Worm (Caenorhabditis elegans) whole organism, L1 larva: Measurements from ENCODE around the gene ceh-38.
A peak's percentile ranks its signal among the peaks of the same experiment; 100 is the strongest.

Source experiments
- C16A3.4 ChIP-seq: fragments of 150-350 bp; optimal IDR thresholded peaks from 2 replicates; lab custom pipeline; 2014; ENCODE audit warnings: missing biosample characterization, missing genetic modification characterization
- C34B4.2 ChIP-seq: sonication (generic microtip); optimal IDR thresholded peaks from 2 replicates; lab custom pipeline; 2017; ENCODE audit warnings: mild to moderate bottlenecking, missing genetic modification characterization, missing compliant biosample characterization
- F16B12.6 ChIP-seq: fragments of 150-350 bp; optimal IDR thresholded peaks from 2 replicates; lab custom pipeline; 2014; ENCODE audit warnings: missing biosample characterization, missing genetic modification characterization
- Y116A8C.19 ChIP-seq: sonication (generic microtip); optimal IDR thresholded peaks from 2 replicates; lab custom pipeline; 2016; ENCODE audit warnings: missing compliant biosample characterization, missing genetic modification characterization, borderline replicate concordance
- alr-1 ChIP-seq: fragments of 200-800 bp; sonication (Bioruptor generic); optimal IDR thresholded peaks from 2 replicates; lab custom pipeline; 2018; ENCODE audit warnings: borderline replicate concordance, mild to moderate bottlenecking, missing genetic modification characterization, missing compliant biosample characterization
- aly-2 ChIP-seq: fragments of 150-350 bp; optimal IDR thresholded peaks from 2 replicates; lab custom pipeline; 2014; ENCODE audit warnings: missing biosample characterization, missing genetic modification characterization
- blmp-1 ChIP-seq: fragments of 150-350 bp; optimal IDR thresholded peaks from 2 replicates; lab custom pipeline; 2014; ENCODE audit warnings: missing biosample characterization, missing genetic modification characterization
- ceh-8 ChIP-seq: fragments of 200-800 bp; sonication (Bioruptor generic); optimal IDR thresholded peaks from 2 replicates; lab custom pipeline; 2018; ENCODE audit warnings: mild to moderate bottlenecking, missing genetic modification characterization, moderate library complexity, missing compliant biosample characterization
- ceh-88 ChIP-seq: fragments of 200-800 bp; sonication (Bioruptor generic); IDR thresholded peaks from 2 replicates; pipeline ENCODE4 v1.3.6; 2022; ENCODE audit warnings: missing genetic modification characterization, missing compliant biosample characterization
- ces-1 ChIP-seq: fragments of 150-350 bp; optimal IDR thresholded peaks from 2 replicates; lab custom pipeline; 2014; ENCODE audit warnings: missing biosample characterization, missing genetic modification reagents, missing genetic modification characterization
- dsc-1 ChIP-seq: sonication (generic microtip); optimal IDR thresholded peaks from 2 replicates; lab custom pipeline; 2016; ENCODE audit warnings: mild to moderate bottlenecking, missing genetic modification characterization, missing compliant biosample characterization
- efl-3 ChIP-seq: fragments of 200-800 bp; sonication (Bioruptor generic); optimal IDR thresholded peaks from 2 replicates; lab custom pipeline; 2018; ENCODE audit warnings: mild to moderate bottlenecking, missing genetic modification characterization, missing compliant biosample characterization
- egl-27 ChIP-seq, 2 experiments: fragments of 150-350 bp in 1 of 2; sonication (generic microtip); optimal IDR thresholded peaks; 3 replicates each; lab custom pipeline; 2017 to 2018; ENCODE audit warnings: missing biosample characterization in 2 of 2, missing genetic modification characterization in 2 of 2, missing genetic modification reagents in 2 of 2
- elt-3 ChIP-seq, 6 experiments: fragments of 150-350 bp in 1 of 6; sonication (generic microtip); optimal IDR thresholded peaks; 2 replicates each; lab custom pipeline; 2017 to 2018; ENCODE audit warnings: missing biosample characterization in 6 of 6, missing genetic modification characterization in 6 of 6, inconsistent platforms in 1 of 6
- ets-5 ChIP-seq: fragments of 200-800 bp; sonication (Bioruptor generic); IDR thresholded peaks from 2 replicates; pipeline ENCODE4 v1.3.6; 2022; ENCODE audit warnings: missing genetic modification characterization, missing compliant biosample characterization
- fkh-8 ChIP-seq: sonication (generic microtip); optimal IDR thresholded peaks from 2 replicates; lab custom pipeline; 2016; ENCODE audit warnings: mild to moderate bottlenecking, missing genetic modification characterization, missing compliant biosample characterization
- hpl-2 ChIP-seq: fragments of 150-350 bp; optimal IDR thresholded peaks from 2 replicates; lab custom pipeline; 2014; ENCODE audit warnings: missing biosample characterization, missing genetic modification reagents, missing genetic modification characterization
- isw-1 ChIP-seq: fragments of 200-800 bp; sonication (Bioruptor generic); IDR thresholded peaks from 2 replicates; pipeline ENCODE4 v1.3.6; 2022; ENCODE audit warnings: missing genetic modification characterization, missing compliant biosample characterization
- jun-1 ChIP-seq: fragments of 150-350 bp; optimal IDR thresholded peaks from 2 replicates; lab custom pipeline; 2014; ENCODE audit warnings: missing biosample characterization, missing genetic modification reagents, missing genetic modification characterization
- lin-15B ChIP-seq: fragments of 150-350 bp; sonication (generic microtip); optimal IDR thresholded peaks from 3 replicates; lab custom pipeline; 2014; ENCODE audit warnings: missing biosample characterization, missing genetic modification characterization
- lin-39 ChIP-seq: fragments of 150-350 bp; optimal IDR thresholded peaks from 2 replicates; lab custom pipeline; 2014; ENCODE audit warnings: missing biosample characterization, missing genetic modification reagents, missing genetic modification characterization
- lir-3 ChIP-seq: sonication (generic microtip); optimal IDR thresholded peaks from 2 replicates; lab custom pipeline; 2016; ENCODE audit warnings: mild to moderate bottlenecking, missing genetic modification characterization, moderate library complexity, missing compliant biosample characterization; ENCODE audit not compliant: poor library complexity
- lsy-2 ChIP-seq, 2 experiments: fragments of 150-350 bp; optimal IDR thresholded peaks; 2 replicates each; lab custom pipeline; 2014; ENCODE audit warnings: missing biosample characterization in 2 of 2, missing genetic modification characterization in 2 of 2
- mef-2 ChIP-seq: fragments of 150-350 bp; optimal IDR thresholded peaks from 2 replicates; lab custom pipeline; 2014; ENCODE audit warnings: missing biosample characterization, missing genetic modification characterization
- nhr-12 ChIP-seq: sonication (generic microtip); optimal IDR thresholded peaks from 2 replicates; lab custom pipeline; 2017; ENCODE audit warnings: missing biosample characterization, missing genetic modification characterization
- nhr-20 ChIP-seq: sonication (generic microtip); optimal IDR thresholded peaks from 2 replicates; lab custom pipeline; 2016; ENCODE audit warnings: mild to moderate bottlenecking, missing genetic modification characterization, missing compliant biosample characterization
- nhr-28 ChIP-seq: fragments of 150-350 bp; optimal IDR thresholded peaks from 2 replicates; lab custom pipeline; 2014; ENCODE audit warnings: missing biosample characterization, missing genetic modification characterization
- nhr-85 ChIP-seq: sonication (generic microtip); peaks from one replicate; lab custom pipeline; 2016; ENCODE audit warnings: missing genetic modification characterization, inconsistent platforms, missing compliant biosample characterization
- nhr-90 ChIP-seq: sonication (generic microtip); optimal IDR thresholded peaks from 2 replicates; lab custom pipeline; 2016; ENCODE audit warnings: mild to moderate bottlenecking, missing genetic modification characterization, missing compliant biosample characterization; ENCODE audit not compliant: poor library complexity
- pag-3 ChIP-seq: sonication (generic microtip); optimal IDR thresholded peaks from 2 replicates; lab custom pipeline; 2017; ENCODE audit warnings: missing genetic modification characterization, mild to moderate bottlenecking, missing compliant biosample characterization, antibody characterized with exemption, borderline replicate concordance; ENCODE audit not compliant: insufficient read depth
- pax-3 ChIP-seq: fragments of 200-800 bp; sonication (Bioruptor generic); optimal IDR thresholded peaks from 2 replicates; lab custom pipeline; 2018; ENCODE audit warnings: mild to moderate bottlenecking, missing genetic modification characterization, moderate library complexity, missing compliant biosample characterization
- pqm-1 ChIP-seq: sonication (generic microtip); optimal IDR thresholded peaks from 3 replicates; lab custom pipeline; 2017; ENCODE audit warnings: missing biosample characterization, missing genetic modification characterization
- skn-1 ChIP-seq: fragments of 150-350 bp; optimal IDR thresholded peaks from 2 replicates; lab custom pipeline; 2014; ENCODE audit warnings: missing biosample characterization, missing genetic modification characterization
- sup-37 ChIP-seq: fragments of 200-800 bp; sonication (Bioruptor generic); optimal IDR thresholded peaks from 2 replicates; lab custom pipeline; 2018; ENCODE audit warnings: mild to moderate bottlenecking, missing genetic modification characterization, missing compliant biosample characterization
- tbx-2 ChIP-seq: sonication (generic microtip); optimal IDR thresholded peaks from 2 replicates; lab custom pipeline; 2016; ENCODE audit warnings: missing genetic modification characterization, missing compliant biosample characterization
- tlp-1 ChIP-seq: fragments of 150-350 bp; optimal IDR thresholded peaks from 2 replicates; lab custom pipeline; 2014; ENCODE audit warnings: missing biosample characterization, missing genetic modification characterization
- unc-130 ChIP-seq: fragments of 150-350 bp; optimal IDR thresholded peaks from 2 replicates; lab custom pipeline; 2017; ENCODE audit warnings: missing biosample characterization, missing genetic modification characterization, inconsistent platforms
- unc-30 ChIP-seq: sonication (generic microtip); optimal IDR thresholded peaks from 2 replicates; lab custom pipeline; 2017; ENCODE audit warnings: missing biosample characterization, missing genetic modification characterization
- unc-62 ChIP-seq: fragments of 150-350 bp; optimal IDR thresholded peaks from 2 replicates; lab custom pipeline; 2014; ENCODE audit warnings: missing biosample characterization, missing genetic modification reagents, missing genetic modification characterization
- unc-86 ChIP-seq: sonication (generic microtip); optimal IDR thresholded peaks from 2 replicates; lab custom pipeline; 2016; ENCODE audit warnings: missing genetic modification characterization, missing compliant biosample characterization
- unc-98 ChIP-seq: fragments of 200-800 bp; sonication (Bioruptor generic); IDR thresholded peaks from 2 replicates; pipeline ENCODE4 v1.3.6; 2022; ENCODE audit warnings: missing genetic modification characterization, missing compliant biosample characterization
- vab-15 ChIP-seq: sonication (generic microtip); optimal IDR thresholded peaks from 2 replicates; lab custom pipeline; 2017; ENCODE audit warnings: missing genotype, mild to moderate bottlenecking, missing genetic modification characterization, missing compliant biosample characterization
- xbp-1 ChIP-seq: sonication (generic microtip); optimal IDR thresholded peaks from 2 replicates; lab custom pipeline; 2016; ENCODE audit warnings: missing genetic modification characterization, missing compliant biosample characterization
- zip-4 ChIP-seq: fragments of 200-800 bp; sonication (Bioruptor generic); optimal IDR thresholded peaks from 2 replicates; lab custom pipeline; 2018; ENCODE audit warnings: mild to moderate bottlenecking, missing genetic modification characterization, moderate library complexity, missing compliant biosample characterization
- ztf-11 ChIP-seq, 2 experiments: sonication (generic microtip); optimal IDR thresholded peaks; 2 replicates each; lab custom pipeline; 2016 to 2017; ENCODE audit warnings: missing genetic modification characterization in 2 of 2, missing biosample characterization in 1 of 2, missing compliant biosample characterization in 1 of 2
- ztf-4 ChIP-seq: fragments of 150-350 bp; optimal IDR thresholded peaks from 2 replicates; lab custom pipeline; 2014; ENCODE audit warnings: missing biosample characterization, missing genetic modification characterization

ceh-38 gene

ce11 chrII:6968191-6968675 lies 16.9 kb downstream of the ceh-38 start (continued):
- peak; percentile 2 for TF ChIP-seq C16A3.4
- no peak for TF ChIP-seq skn-1 (tag; lab: Kevin White, UChicago)
- no peak for TF ChIP-seq vab-15 (tag; lab: Kevin White, UChicago)
- TF ChIP-seq ztf-4, result peak; percentile 59
- peak; percentile 89 for TF ChIP-seq nhr-20 (tag; lab: Kevin White, UChicago)
- peak; percentile 50 to 71 for TF ChIP-seq lsy-2 (tag; optimal IDR thresholded peaks at IDR 0.05; lab: Kevin White, UChicago)
- TF ChIP-seq ces-1 (GFP tag; lab: Kevin White, UChicago), result no peak
- peak; percentile 35 for TF ChIP-seq jun-1 (tag; lab: Kevin White, UChicago)
- no peak for TF ChIP-seq hpl-2
- peak; percentile 63 for TF ChIP-seq efl-3 (GFP tag; lab: Kevin White, UChicago)
- TF ChIP-seq pag-3 (tag; lab: Kevin White, UChicago), result no peak
- TF ChIP-seq lir-3 (tag; lab: Kevin White, UChicago), result peak; percentile 38
- TF ChIP-seq elt-3 (tag; optimal IDR thresholded peaks at IDR 0.05; lab: Kevin White, UChicago), result peak in 1 of 6 experiments; percentile 29
- TF ChIP-seq lin-39 (tag; lab: Kevin White, UChicago), result peak; percentile 81
- TF ChIP-seq ztf-11 (tag; optimal IDR thresholded peaks at IDR 0.05; lab: Kevin White, UChicago), result peak in 1 of 2 experiments; percentile 71
- peak; percentile 65; the same call in 1 of the 2 replicates for TF ChIP-seq ceh-88 (GFP tag; lab: Robert Waterston, UW)
- TF ChIP-seq xbp-1 (tag; lab: Kevin White, UChicago), result peak; percentile 73
- no peak for TF ChIP-seq blmp-1 (tag; lab: Kevin White, UChicago)
- peak; percentile 58 for TF ChIP-seq pax-3 (tag; lab: Kevin White, UChicago)
- TF ChIP-seq fkh-8, result peak; percentile 64
- peak; percentile 79 for TF ChIP-seq dsc-1 (tag; lab: Kevin White, UChicago)
- no peak for TF ChIP-seq Y116A8C.19 (tag; lab: Kevin White, UChicago)
- TF ChIP-seq zip-4, result peak; percentile 59
- TF ChIP-seq nhr-85, result peak; percentile 89
- TF ChIP-seq unc-62, result no peak
- no peak for TF ChIP-seq egl-27 (tag; optimal IDR thresholded peaks at IDR 0.05; lab: Kevin White, UChicago)
- TF ChIP-seq C34B4.2 (tag; lab: Kevin White, UChicago), result no peak
- peak; percentile 69 for TF ChIP-seq tbx-2
- TF ChIP-seq unc-98 (GFP tag; lab: Robert Waterston, UW), result no peak
- TF ChIP-seq nhr-12 (tag; lab: Kevin White, UChicago), result no peak
- no peak for TF ChIP-seq alr-1 (tag; lab: Kevin White, UChicago)
- no peak for TF ChIP-seq tlp-1 (tag; lab: Kevin White, UChicago)
- peak; percentile 44 for TF ChIP-seq F16B12.6
- peak; percentile 73 for TF ChIP-seq aly-2 (tag; lab: Kevin White, UChicago)
- peak; percentile 92 for TF ChIP-seq nhr-90 (tag; lab: Kevin White, UChicago)
- TF ChIP-seq, all 84 proteins: peak for 55

ce11 chrII:6970515-6970914 lies 19.2 kb downstream of the ceh-38 start, which contains the start of gene C15F1.5:
C15F1.5 (minus strand) TSS chrII:6970615.
- TF ChIP-seq lin-15B (tag; lab: Kevin White, UChicago), result no peak
- no peak for TF ChIP-seq Y116A8C.19 (tag; lab: Kevin White, UChicago)
- TF ChIP-seq mef-2 (tag; lab: Kevin White, UChicago), result no peak
- TF ChIP-seq unc-130 (tag; lab: Kevin White, UChicago), result no peak
- TF ChIP-seq jun-1 (tag; lab: Kevin White, UChicago), result no peak
- TF ChIP-seq isw-1 (GFP tag; lab: Robert Waterston, UW), result no peak
- TF ChIP-seq sup-37, result no peak
- no peak for TF ChIP-seq unc-30 (tag; lab: Kevin White, UChicago)
- TF ChIP-seq pag-3 (tag; lab: Kevin White, UChicago), result no peak
- TF ChIP-seq F16B12.6, result no peak
- TF ChIP-seq ceh-8 (GFP tag; lab: Kevin White, UChicago), result no peak
- no peak for TF ChIP-seq unc-98 (GFP tag; lab: Robert Waterston, UW)
- no peak for TF ChIP-seq nhr-28 (tag; lab: Kevin White, UChicago)
- no peak for TF ChIP-seq pqm-1 (tag; lab: Kevin White, UChicago)
- TF ChIP-seq ets-5 (GFP tag; lab: Robert Waterston, UW), result no peak
- TF ChIP-seq vab-15 (tag; lab: Kevin White, UChicago), result no peak
- no peak for TF ChIP-seq unc-86 (tag; lab: Kevin White, UChicago)
- no peak for TF ChIP-seq aly-2 (tag; lab: Kevin White, UChicago)
- TF ChIP-seq skn-1 (tag; lab: Kevin White, UChicago), result no peak
